Worm (Caenorhabditis elegans) whole organism, L2 larva: Measurements from ENCODE around the gene nhr-251.

ENCODE experiments used
- C34F6.9 ChIP-seq: fragments of 150-350 bp; optimal IDR thresholded peaks from 2 replicates; lab custom pipeline; 2014; ENCODE audit warnings: missing biosample characterization, missing genetic modification characterization
- R02D3.7 ChIP-seq: fragments of 150-350 bp; optimal IDR thresholded peaks from 2 replicates; lab custom pipeline; 2014; ENCODE audit warnings: missing biosample characterization, missing genetic modification characterization
- Y55F3AM.14 ChIP-seq: fragments of 200-800 bp; sonication (Bioruptor generic); optimal IDR thresholded peaks from 2 replicates; lab custom pipeline; 2018; ENCODE audit warnings: mild to moderate bottlenecking, missing genetic modification characterization, missing compliant biosample characterization
- alr-1 ChIP-seq: fragments of 150-350 bp; optimal IDR thresholded peaks from 2 replicates; lab custom pipeline; 2014; ENCODE audit warnings: missing biosample characterization, missing genetic modification characterization
- aly-2 ChIP-seq: fragments of 150-350 bp; optimal IDR thresholded peaks from 2 replicates; lab custom pipeline; 2014; ENCODE audit warnings: missing biosample characterization, missing genetic modification characterization
- ama-1 ChIP-seq: fragments of 150-350 bp; optimal IDR thresholded peaks from 2 replicates; lab custom pipeline; 2018; ENCODE audit warnings: inconsistent platforms
- ceh-16 ChIP-seq: fragments of 150-350 bp; optimal IDR thresholded peaks from 2 replicates; lab custom pipeline; 2014; ENCODE audit warnings: missing biosample characterization, missing genetic modification characterization
- ceh-82 ChIP-seq: fragments of 150-350 bp; optimal IDR thresholded peaks from 2 replicates; lab custom pipeline; 2014; ENCODE audit warnings: missing biosample characterization, missing genetic modification characterization
- egl-27 ChIP-seq: sonication (generic microtip); optimal IDR thresholded peaks from 3 replicates; lab custom pipeline; 2017; ENCODE audit warnings: missing biosample characterization, missing genetic modification reagents, missing genetic modification characterization
- elt-1 ChIP-seq: fragments of 150-350 bp; optimal IDR thresholded peaks from 2 replicates; lab custom pipeline; 2014; ENCODE audit warnings: missing biosample characterization, missing genetic modification characterization
- elt-3 ChIP-seq: sonication (generic microtip); optimal IDR thresholded peaks from 2 replicates; lab custom pipeline; 2017; ENCODE audit warnings: missing biosample characterization, missing genetic modification characterization
- fos-1 ChIP-seq: fragments of 150-350 bp; optimal IDR thresholded peaks from 2 replicates; lab custom pipeline; 2014; ENCODE audit warnings: missing biosample characterization, missing genetic modification characterization
- gmeb-1 ChIP-seq: fragments of 150-350 bp; optimal IDR thresholded peaks from 2 replicates; lab custom pipeline; 2014; ENCODE audit warnings: missing biosample characterization, missing genetic modification characterization
- lin-13 ChIP-seq: fragments of 150-350 bp; optimal IDR thresholded peaks from 2 replicates; lab custom pipeline; 2014; ENCODE audit warnings: missing biosample characterization, missing genetic modification reagents, missing genetic modification characterization
- lin-39 ChIP-seq: fragments of 150-350 bp; optimal IDR thresholded peaks from 2 replicates; lab custom pipeline; 2014; ENCODE audit warnings: missing biosample characterization, missing genetic modification reagents, missing genetic modification characterization
- lsy-2 ChIP-seq, 2 experiments: fragments of 150-350 bp in 1 of 2; sonication (generic microtip) in 1 of 2; optimal IDR thresholded peaks; 2 replicates each; lab custom pipeline; 2014 to 2017; ENCODE audit warnings: missing biosample characterization in 2 of 2, missing genetic modification characterization in 2 of 2
- mab-5 ChIP-seq: fragments of 150-350 bp; optimal IDR thresholded peaks from 2 replicates; lab custom pipeline; 2014; ENCODE audit warnings: missing biosample characterization, missing genetic modification characterization
- mbf-1 ChIP-seq: sonication (generic microtip); optimal IDR thresholded peaks from 2 replicates; lab custom pipeline; 2017; ENCODE audit warnings: missing biosample characterization, missing genetic modification characterization
- mdl-1 ChIP-seq, 2 experiments: fragments of 150-350 bp in 1 of 2; sonication (generic microtip) in 1 of 2; optimal IDR thresholded peaks; 2 replicates each; lab custom pipeline; 2017; ENCODE audit warnings: missing biosample characterization in 2 of 2, missing genetic modification characterization in 2 of 2
- nhr-11 ChIP-seq: fragments of 150-350 bp; optimal IDR thresholded peaks from 2 replicates; lab custom pipeline; 2014; ENCODE audit warnings: missing biosample characterization, missing genetic modification characterization
- nhr-12 ChIP-seq: fragments of 150-350 bp; optimal IDR thresholded peaks from 2 replicates; lab custom pipeline; 2014; ENCODE audit warnings: missing biosample characterization, missing genetic modification characterization
- nhr-129 ChIP-seq: fragments of 150-350 bp; optimal IDR thresholded peaks from 2 replicates; lab custom pipeline; 2014; ENCODE audit warnings: missing biosample characterization, missing genetic modification characterization
- nhr-21 ChIP-seq: fragments of 150-350 bp; optimal IDR thresholded peaks from 2 replicates; lab custom pipeline; 2014; ENCODE audit warnings: missing biosample characterization, missing genetic modification characterization
- nhr-23 ChIP-seq: fragments of 150-350 bp; optimal IDR thresholded peaks from 2 replicates; lab custom pipeline; 2014; ENCODE audit warnings: missing biosample characterization, missing genetic modification reagents, missing genetic modification characterization
- nhr-237 ChIP-seq: fragments of 150-350 bp; optimal IDR thresholded peaks from 2 replicates; lab custom pipeline; 2014; ENCODE audit warnings: missing biosample characterization, missing genetic modification characterization
- nhr-25 ChIP-seq: fragments of 150-350 bp; sonication (generic microtip); optimal IDR thresholded peaks from 3 replicates; lab custom pipeline; 2014; ENCODE audit warnings: missing biosample characterization, missing genetic modification characterization
- sem-4 ChIP-seq: fragments of 150-350 bp; optimal IDR thresholded peaks from 2 replicates; lab custom pipeline; 2014; ENCODE audit warnings: missing biosample characterization, missing genetic modification reagents, missing genetic modification characterization
- skn-1 ChIP-seq: sonication (generic microtip); optimal IDR thresholded peaks from 2 replicates; lab custom pipeline; 2017; ENCODE audit warnings: missing biosample characterization, missing genetic modification characterization
- sma-3 ChIP-seq: sonication (generic microtip); optimal IDR thresholded peaks from 2 replicates; lab custom pipeline; 2016; ENCODE audit warnings: missing genetic modification reagents, missing genetic modification characterization, missing compliant biosample characterization
- snpc-4 ChIP-seq: fragments of 150-350 bp; optimal IDR thresholded peaks from 2 replicates; lab custom pipeline; 2014; ENCODE audit warnings: missing biosample characterization, missing genetic modification characterization
- unc-39 ChIP-seq: fragments of 150-350 bp; optimal IDR thresholded peaks from 2 replicates; lab custom pipeline; 2014; ENCODE audit warnings: missing biosample characterization, missing genetic modification characterization
- unc-55 ChIP-seq: fragments of 150-350 bp; sonication (generic microtip); optimal IDR thresholded peaks from 3 replicates; lab custom pipeline; 2014; ENCODE audit warnings: missing biosample characterization, missing genetic modification reagents, missing genetic modification characterization
- zag-1 ChIP-seq: fragments of 150-350 bp; optimal IDR thresholded peaks from 2 replicates; lab custom pipeline; 2014; ENCODE audit warnings: missing biosample characterization, missing genetic modification characterization
- ztf-1 ChIP-seq: fragments of 200-800 bp; sonication (Bioruptor generic); conservative IDR thresholded peaks from 2 replicates; pipeline ENCODE4 v1.3.6; 2022; ENCODE audit warnings: missing genetic modification characterization, missing compliant biosample characterization
- ztf-4 ChIP-seq: fragments of 150-350 bp; optimal IDR thresholded peaks from 2 replicates; lab custom pipeline; 2014; ENCODE audit warnings: missing biosample characterization, missing genetic modification characterization

nhr-251 gene

ce11 chrV:568105-568504, 32.2 kb upstream of the nhr-251 start, which contains the start of gene sri-72:
Gene sri-72, minus strand, starts transcription at chrV:568205.
- TF ChIP-seq nhr-25 (tag; lab: Kevin White, UChicago) (no peak), ama-1 (no peak), unc-39 (no peak), lsy-2 (tag; optimal IDR thresholded peaks at IDR 0.05; lab: Kevin White, UChicago) (no peak), ztf-1 (GFP tag; lab: Robert Waterston, UW) (no peak), Y55F3AM.14 (GFP tag; lab: Kevin White, UChicago) (no peak), mdl-1 (tag; optimal IDR thresholded peaks at IDR 0.05; lab: Kevin White, UChicago) (no peak), mbf-1 (tag; lab: Kevin White, UChicago) (no peak), mab-5 (tag; lab: Kevin White, UChicago) (no peak), zag-1 (tag; lab: Kevin White, UChicago) (no peak), unc-55 (GFP tag; lab: Kevin White, UChicago) (no peak), nhr-23 (tag; lab: Kevin White, UChicago) (no peak), nhr-12 (no peak), ceh-16 (no peak), elt-3 (tag; lab: Kevin White, UChicago) (no peak), aly-2 (no peak), lin-39 (no peak), ceh-82 (no peak)
- TF ChIP-seq, all 48 proteins: peak for 0

ce11 chrV:574639-575038, 25.7 kb upstream of the nhr-251 start, which contains the start of gene C14C6.13:
Gene C14C6.13, minus strand, starts transcription at chrV:574739.
- no peak for TF ChIP-seq ceh-16
- no peak for TF ChIP-seq snpc-4 (tag; lab: Kevin White, UChicago)
- TF ChIP-seq lin-13 (GFP tag; lab: Kevin White, UChicago) = no peak
- no peak for TF ChIP-seq egl-27 (tag; lab: Kevin White, UChicago)
- no peak for TF ChIP-seq nhr-237 (tag; lab: Kevin White, UChicago)
- TF ChIP-seq lin-39 = no peak
- no peak for TF ChIP-seq R02D3.7 (tag; lab: Kevin White, UChicago)
- no peak for TF ChIP-seq elt-3 (tag; lab: Kevin White, UChicago)
- TF ChIP-seq ztf-4 (tag; lab: Kevin White, UChicago) = no peak
- TF ChIP-seq nhr-129 (tag; lab: Kevin White, UChicago) = no peak
- TF ChIP-seq, all 48 proteins: peak for 0

DNA sequence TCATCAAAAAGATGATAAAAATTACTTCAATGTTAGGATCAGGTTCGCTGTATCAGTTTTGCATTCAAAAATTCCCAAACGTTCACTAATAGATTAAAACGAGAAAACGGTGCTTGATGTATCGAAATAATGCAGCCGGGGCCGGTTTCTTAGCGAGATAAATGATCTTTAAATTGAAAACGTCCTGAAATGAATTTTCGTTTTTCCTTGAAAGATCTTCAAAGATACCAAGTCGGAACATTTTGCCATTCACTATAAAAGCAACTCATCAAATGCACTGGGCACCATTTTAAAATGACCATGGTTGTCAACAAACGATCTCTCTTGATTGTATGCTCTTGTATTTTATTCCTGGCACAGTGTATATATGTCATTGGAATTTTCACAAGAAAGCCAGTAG, 24.3 kb upstream of the nhr-251 start, which contains the start of gene K06H6.5:
Gene K06H6.5 (plus strand): TSS at position 301 of the 400 bp plus-strand sequence.
- TF ChIP-seq gmeb-1 (tag; lab: Kevin White, UChicago) (no peak), alr-1 (no peak), C34F6.9 (tag; lab: Kevin White, UChicago) (no peak), nhr-11 (tag; lab: Kevin White, UChicago) (no peak), nhr-129 (tag; lab: Kevin White, UChicago) (no peak), unc-39 (no peak)

- no peak for TF ChIP-seq alr-1
- TF ChIP-seq sma-3 (GFP tag; lab: Kevin White, UChicago) = no peak
- no peak for TF ChIP-seq nhr-11 (tag; lab: Kevin White, UChicago)
- TF ChIP-seq R02D3.7 (tag; lab: Kevin White, UChicago) = no peak
- no peak for TF ChIP-seq fos-1 (tag; lab: Kevin White, UChicago)
- TF ChIP-seq nhr-23 (tag; lab: Kevin White, UChicago) = no peak
- TF ChIP-seq sem-4 (tag; lab: Kevin White, UChicago) = no peak
- no peak for TF ChIP-seq skn-1 (tag; lab: Kevin White, UChicago)
These were observed 23.4 kb upstream of the nhr-251 start for ce11 chrV:576918-577317.

- TF ChIP-seq nhr-21 (tag; lab: Kevin White, UChicago) (no peak), C34F6.9 (tag; lab: Kevin White, UChicago) (no peak), unc-55 (GFP tag; lab: Kevin White, UChicago) (no peak), ama-1 (no peak), aly-2 (no peak), ceh-16 (no peak), elt-1 (tag; lab: Kevin White, UChicago) (no peak), ztf-4 (tag; lab: Kevin White, UChicago) (no peak), mdl-1 (tag; optimal IDR thresholded peaks at IDR 0.05; lab: Kevin White, UChicago) (no peak), elt-3 (tag; lab: Kevin White, UChicago) (no peak), mbf-1 (tag; lab: Kevin White, UChicago) (no peak), gmeb-1 (tag; lab: Kevin White, UChicago) (no peak)
- TF ChIP-seq, all 48 proteins: peak for 0
These were observed 21.4 kb upstream of the nhr-251 start, which contains the start of gene K06H6.4 for ce11 chrV:578977-579376. Gene K06H6.4, plus strand, starts transcription at chrV:579277.
